Fruit fly (Drosophila melanogaster) whole organism, adult: Measurements from ENCODE around the gene CG14740.

Source experiments
- CG11617 ChIP-seq: fragments of 200-800 bp; sonication (Bioruptor generic); optimal IDR thresholded peaks from 2 replicates; lab custom pipeline; 2017; ENCODE audit warnings: mild to moderate bottlenecking, missing biosample characterization, missing genetic modification reagents, missing genetic modification characterization
- CG12768 ChIP-seq: fragments of 200-800 bp; sonication (Bioruptor generic); optimal IDR thresholded peaks from 2 replicates; lab custom pipeline; 2017; ENCODE audit warnings: missing biosample characterization, missing genetic modification characterization, mild to moderate bottlenecking, moderate library complexity, missing genetic modification reagents
- CG14711 ChIP-seq: fragments of 200-800 bp; sonication (Bioruptor generic); optimal IDR thresholded peaks from 2 replicates; lab custom pipeline; 2018; ENCODE audit warnings: missing biosample characterization, mild to moderate bottlenecking, missing genetic modification characterization, moderate library complexity
- CG1620 ChIP-seq: fragments of 200-800 bp; sonication (Bioruptor generic); optimal IDR thresholded peaks from 2 replicates; lab custom pipeline; 2016; ENCODE audit warnings: missing biosample characterization, missing genetic modification characterization
- CG33017 ChIP-seq: fragments of 200-800 bp; sonication (Bioruptor generic); optimal IDR thresholded peaks from 2 replicates; lab custom pipeline; 2018; ENCODE audit warnings: missing biosample characterization, mild to moderate bottlenecking, missing genetic modification characterization, moderate library complexity
- CG5204 ChIP-seq: fragments of 200-800 bp; sonication (Bioruptor generic); optimal IDR thresholded peaks from 2 replicates; lab custom pipeline; 2016; ENCODE audit warnings: missing biosample characterization, missing genetic modification characterization
- CG7045 ChIP-seq: fragments of 200-800 bp; sonication (Bioruptor generic); optimal IDR thresholded peaks from 2 replicates; lab custom pipeline; 2017; ENCODE audit warnings: missing biosample characterization, mild to moderate bottlenecking, missing genetic modification characterization
- CG7101 ChIP-seq: fragments of 200-800 bp; sonication (Bioruptor generic); optimal IDR thresholded peaks from 2 replicates; lab custom pipeline; 2018; ENCODE audit warnings: missing biosample characterization, mild to moderate bottlenecking, missing genetic modification characterization, moderate library complexity
- Clk ChIP-seq: fragments of 200-800 bp; sonication (Bioruptor generic); optimal IDR thresholded peaks from 2 replicates; lab custom pipeline; 2017; ENCODE audit warnings: missing biosample characterization, missing genetic modification characterization
- Crg-1 ChIP-seq: fragments of 200-800 bp; sonication (Bioruptor generic); optimal IDR thresholded peaks from 2 replicates; lab custom pipeline; 2016; ENCODE audit warnings: missing biosample characterization, missing genetic modification characterization
- Hr96 ChIP-seq: fragments of 200-800 bp; sonication (Bioruptor generic); optimal IDR thresholded peaks from 2 replicates; lab custom pipeline; 2016; ENCODE audit warnings: missing biosample characterization, missing genetic modification characterization
- Mnt ChIP-seq: fragments of 200-800 bp; sonication (Bioruptor generic); optimal IDR thresholded peaks from 2 replicates; lab custom pipeline; 2016; ENCODE audit warnings: missing biosample characterization, mild to moderate bottlenecking, missing genetic modification characterization
- bab1 ChIP-seq: fragments of 200-800 bp; sonication (Bioruptor generic); optimal IDR thresholded peaks from 3 replicates; lab custom pipeline; 2019; ENCODE audit warnings: missing biosample characterization, mild to moderate bottlenecking, missing genetic modification characterization, moderate library complexity
- cic ChIP-seq: fragments of 200-800 bp; sonication (Bioruptor generic); optimal IDR thresholded peaks from 2 replicates; lab custom pipeline; 2017; ENCODE audit warnings: missing biosample characterization, mild to moderate bottlenecking, missing genetic modification characterization, moderate library complexity
- cnc ChIP-seq, 2 experiments: fragments of >200 bp; optimal IDR thresholded peaks; 2 replicates each; lab custom pipeline; 2017
- kay ChIP-seq: fragments of 200-800 bp; sonication (Bioruptor generic); peaks from one replicate; lab custom pipeline; 2016; ENCODE audit warnings: missing biosample characterization, missing genetic modification characterization, borderline replicate concordance
- ovo ChIP-seq: fragments of 200-800 bp; sonication (Bioruptor generic); optimal IDR thresholded peaks from 2 replicates; lab custom pipeline; 2016; ENCODE audit warnings: missing biosample characterization, missing genetic modification characterization
- pad ChIP-seq: fragments of 200-800 bp; sonication (Bioruptor generic); optimal IDR thresholded peaks from 3 replicates; lab custom pipeline; 2017; ENCODE audit warnings: missing biosample characterization, missing genetic modification characterization, mild to moderate bottlenecking, moderate library complexity, missing genetic modification reagents
- tj ChIP-seq: fragments of 200-800 bp; sonication (Bioruptor generic); optimal IDR thresholded peaks from 3 replicates; lab custom pipeline; 2017; ENCODE audit warnings: missing biosample characterization, mild to moderate bottlenecking, missing genetic modification characterization, moderate library complexity
- toe ChIP-seq: fragments of 200-800 bp; sonication (Bioruptor generic); optimal IDR thresholded peaks from 2 replicates; lab custom pipeline; 2016; ENCODE audit warnings: missing biosample characterization, missing genetic modification characterization

CG14740 gene

dm6 chr3R:12032842-12033241 is 29.9 kb downstream of the CG14740 start, which contains the start of gene ssp5:
Gene ssp5, plus strand, starts transcription at chr3R:12033142.
- TF ChIP-seq kay (GFP tag; lab: Kevin White, UChicago): no peak
- no peak for TF ChIP-seq ovo (GFP tag; lab: Kevin White, UChicago)

- TF ChIP-seq CG14711 (tag; lab: Kevin White, UChicago) (no peak), toe (no peak), Clk (GFP tag; lab: Kevin White, UChicago) (no peak), CG1620 (no peak), CG11617 (GFP tag; lab: Kevin White, UChicago) (no peak), Crg-1 (no peak), Hr96 (GFP tag; lab: Kevin White, UChicago) (no peak), bab1 (GFP tag; lab: Kevin White, UChicago) (no peak), Mnt (GFP tag; lab: Kevin White, UChicago) (no peak), CG7101 (tag; lab: Kevin White, UChicago) (no peak), ovo (GFP tag; lab: Kevin White, UChicago) (no peak), tj (GFP tag; lab: Kevin White, UChicago) (no peak), cic (no peak), kay (GFP tag; lab: Kevin White, UChicago) (no peak), CG5204 (GFP tag; lab: Kevin White, UChicago) (no peak), CG33017 (tag; lab: Kevin White, UChicago) (no peak), CG12768 (GFP tag; lab: Kevin White, UChicago) (no peak), pad (GFP tag; lab: Kevin White, UChicago) (no peak), CG7045 (GFP tag; lab: Kevin White, UChicago) (no peak)
Observed at dm6 chr3R:12031657-12032056, 31.1 kb downstream of the CG14740 start, which contains the start of the genes CG31358, CG42504 and CG42505. Gene CG31358, minus strand, starts transcription at chr3R:12031757. Gene CG42504, minus strand, starts transcription at chr3R:12031757. Gene CG42505, minus strand, starts transcription at chr3R:12031757.

- TF ChIP-seq pad (GFP tag; lab: Kevin White, UChicago) (peak; percentile 85), cic (no peak)
Observed at dm6 chr3R:12020987-12021386, 41.8 kb downstream of the CG14740 start.

dm6 chr3R:12016828-12017280 is 45.9 kb downstream of the CG14740 start, which contains the start of the genes DCAF12 and Spt3:
Gene DCAF12, minus strand, starts transcription at chr3R:12017031.
Gene Spt3, plus strand, starts transcription at chr3R:12017156.
- peak; percentile 55 for TF ChIP-seq CG7045 (GFP tag; lab: Kevin White, UChicago)
- peak; percentile 8 for TF ChIP-seq tj (GFP tag; lab: Kevin White, UChicago)
- no peak for TF ChIP-seq CG5204 (GFP tag; lab: Kevin White, UChicago)
- TF ChIP-seq cic: no peak
- TF ChIP-seq CG7101 (tag; lab: Kevin White, UChicago): peak; percentile 49
- peak; percentile 5 for TF ChIP-seq CG33017 (tag; lab: Kevin White, UChicago)
- no peak for TF ChIP-seq CG1620
- peak; percentile 53 for TF ChIP-seq CG14711 (tag; lab: Kevin White, UChicago)
- peak; percentile 54 for TF ChIP-seq CG11617 (GFP tag; lab: Kevin White, UChicago)
- no peak for TF ChIP-seq Crg-1
- peak; percentile 47 for TF ChIP-seq Hr96 (GFP tag; lab: Kevin White, UChicago)
- peak; percentile 75 for TF ChIP-seq toe
- peak; percentile 32 for TF ChIP-seq Clk (GFP tag; lab: Kevin White, UChicago)
- peak; percentile 34 for TF ChIP-seq ovo (GFP tag; lab: Kevin White, UChicago)
- no peak for TF ChIP-seq kay (GFP tag; lab: Kevin White, UChicago)
- peak; percentile 14 for TF ChIP-seq Mnt (GFP tag; lab: Kevin White, UChicago)
- peak; percentile 48 for TF ChIP-seq CG12768 (GFP tag; lab: Kevin White, UChicago)
- TF ChIP-seq cnc (optimal IDR thresholded peaks at IDR 0.05; lab: Kevin White, UChicago): no peak
- TF ChIP-seq bab1 (GFP tag; lab: Kevin White, UChicago): peak; percentile 66
- peak; percentile 47 for TF ChIP-seq pad (GFP tag; lab: Kevin White, UChicago)
